Fruit fly (Drosophila melanogaster): ENCODE measurements around the gene Rca1.

Gene Rca1

DNA sequence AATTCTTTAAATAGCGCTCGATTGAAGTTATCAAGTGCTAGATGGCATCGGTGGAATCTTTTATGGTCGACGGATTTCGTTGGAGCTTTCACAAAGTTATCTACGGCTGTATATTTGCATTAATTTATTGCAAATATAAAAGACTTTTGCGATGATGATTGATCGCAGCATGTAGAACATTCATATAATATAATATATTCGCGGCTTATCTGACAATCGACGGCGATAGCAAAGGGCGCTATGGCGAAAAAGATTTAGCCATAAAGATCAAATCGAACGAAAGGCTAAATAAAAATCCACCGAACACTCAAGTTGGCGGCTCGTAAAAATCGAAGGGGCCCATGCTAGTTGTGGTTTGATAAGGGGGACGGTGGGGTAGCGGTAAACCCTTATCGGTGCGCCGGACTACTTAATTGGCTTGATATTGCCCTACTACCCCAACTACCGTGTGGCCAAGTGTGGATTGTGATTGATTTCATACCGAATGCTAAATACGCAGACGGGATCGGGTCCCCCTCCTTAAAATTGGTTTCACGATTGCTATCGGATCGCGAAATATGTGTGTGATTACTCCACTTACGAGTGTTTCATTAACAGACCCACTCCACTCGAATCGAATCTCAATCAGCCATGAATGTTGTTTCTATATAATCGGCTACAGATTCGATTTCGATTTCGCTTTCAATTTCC, 16.2 kb downstream of the Rca1 start (continued):
- TF ChIP-seq odd (GFP tag; optimal IDR thresholded peaks at IDR 0.05) (no peak), CG12071 (GFP tag; optimal IDR thresholded peaks at IDR 0.05) (peak; percentile 6), CG12769 (tag; optimal IDR thresholded peaks at IDR 0.05) (no peak), so (GFP tag; IDR thresholded peaks at IDR 0.05) (0 out of 3 replicates have a peak, but pooled peaks have one; percentile 7), tin (GFP tag; optimal IDR thresholded peaks at IDR 0.05) (no peak), sens (GFP tag) (peak; percentile 28), unpg (GFP tag; optimal IDR thresholded peaks at IDR 0.05) (peak; percentile 13), CG11456 (GFP tag; IDR thresholded peaks at IDR 0.05) (0 out of 3 replicates have a peak, but pooled peaks have one; percentile 30), Hr51 (GFP tag; optimal IDR thresholded peaks at IDR 0.05) (no peak), exex (tag; optimal IDR thresholded peaks at IDR 0.05) (peak; percentile 99), Usf (GFP tag; optimal IDR thresholded peaks at IDR 0.05) (no peak), PHDP (tag; optimal IDR thresholded peaks at IDR 0.05) (peak; percentile 28), Hand (GFP tag; optimal IDR thresholded peaks at IDR 0.05) (peak; percentile 0), CG8290 (GFP tag; optimal IDR thresholded peaks at IDR 0.05) (no peak), CG8290 (tag; optimal IDR thresholded peaks at IDR 0.05) (peak in 1 of 2 experiments; percentile 8), Rfx (GFP tag; IDR thresholded peaks at IDR 0.05) (peak; percentile 28; the same call in 1 of the 2 replicates), CG4424 (GFP tag; optimal IDR thresholded peaks at IDR 0.05) (no peak), CG9817 (tag; optimal IDR thresholded peaks at IDR 0.05) (peak; percentile 4), bsh (GFP tag; optimal IDR thresholded peaks at IDR 0.05) (no peak), Aef1 (GFP tag; IDR thresholded peaks at IDR 0.05) (no peak), Jarid2 (GFP tag; optimal IDR thresholded peaks at IDR 0.05) (peak; percentile 18), Asciz (GFP tag; optimal IDR thresholded peaks at IDR 0.05) (no peak), CG1024 (GFP tag; IDR thresholded peaks at IDR 0.05) (no peak), B-H2 (GFP tag; optimal IDR thresholded peaks at IDR 0.05) (peak; percentile 35), crol (GFP tag; IDR thresholded peaks at IDR 0.05) (peak; percentile 74; the same call in 1 of the 2 replicates), Vsx1 (GFP tag; optimal IDR thresholded peaks at IDR 0.05) (peak; percentile 98), cwo (GFP tag; optimal IDR thresholded peaks at IDR 0.05) (peak; percentile 38)

DNA sequence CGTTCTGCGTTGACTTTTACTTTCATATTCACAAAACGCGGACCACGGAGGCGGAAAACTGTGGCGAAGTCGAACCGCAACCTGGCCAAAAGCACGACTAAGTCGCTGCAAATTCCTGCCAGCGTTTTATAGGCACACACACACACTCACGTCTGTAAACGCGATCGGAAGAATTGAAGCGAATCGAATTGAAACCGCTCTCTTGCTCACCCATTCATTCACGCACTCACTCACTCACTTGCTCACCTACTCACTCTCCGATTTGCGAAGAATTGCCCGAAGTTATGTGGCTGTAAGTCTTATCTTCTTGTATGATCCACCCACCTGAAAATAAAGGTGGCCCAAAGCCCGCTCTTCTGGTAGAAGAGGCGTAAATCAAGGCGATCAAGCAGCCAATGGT, 18.2 kb downstream of the Rca1 start, which contains the start of gene Nha1:
Nha1 (minus strand) TSS at position 101 of the 400 bp plus-strand sequence.
- TF ChIP-seq chn (GFP tag; optimal IDR thresholded peaks at IDR 0.05) (no peak), pum (GFP tag; optimal IDR thresholded peaks at IDR 0.05) (no peak), Mad (GFP tag; optimal IDR thresholded peaks at IDR 0.05) (no peak), Max (GFP tag; optimal IDR thresholded peaks at IDR 0.05) (no peak), bowl (GFP tag; IDR thresholded peaks at IDR 0.05) (no peak), Trl (optimal IDR thresholded peaks at IDR 0.05) (peak in 1 of 2 experiments; percentile 16), Trl (GFP tag; optimal IDR thresholded peaks at IDR 0.05) (no peak), MTF-1 (GFP tag; optimal IDR thresholded peaks at IDR 0.05; ENCODE audit: borderline replicate concordance) (no peak), Xbp1 (GFP tag; optimal IDR thresholded peaks at IDR 0.05) (no peak)

DNA sequence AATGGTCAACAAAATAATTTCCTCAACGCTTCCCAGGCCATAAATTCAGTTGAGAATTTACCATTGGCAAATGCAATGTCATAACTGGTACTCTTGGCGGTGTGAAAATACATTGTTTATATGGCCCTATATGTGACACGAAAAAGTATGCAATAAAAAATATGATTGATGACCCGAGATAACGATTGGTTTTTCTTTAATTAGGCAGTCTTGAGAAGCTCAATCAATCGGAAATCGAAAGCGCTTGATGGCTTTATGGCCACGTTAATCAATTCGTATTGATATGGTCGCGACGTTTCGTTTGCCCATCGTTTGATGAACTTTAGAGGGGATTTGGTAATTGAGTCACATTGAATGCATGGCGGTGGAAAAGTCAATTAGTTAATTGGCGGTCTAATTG, 18.7 kb downstream of the Rca1 start:
- TF ChIP-seq chinmo (GFP tag; IDR thresholded peaks at IDR 0.05; ENCODE audit: partially characterized antibody) (0 out of 4 replicates have a peak, but pooled peaks have one; percentile 13), CG10543 (GFP tag; optimal IDR thresholded peaks at IDR 0.05) (no peak), exex (tag; optimal IDR thresholded peaks at IDR 0.05) (peak; percentile 93), CG34376 (GFP tag; optimal IDR thresholded peaks at IDR 0.05) (peak; percentile 44), BEAF-32 (GFP tag; optimal IDR thresholded peaks at IDR 0.05) (no peak), Pdp1 (GFP tag; optimal IDR thresholded peaks at IDR 0.05) (peak in 1 of 2 experiments; percentile 1), sug (tag; optimal IDR thresholded peaks at IDR 0.05) (peak; percentile 32), lab (GFP tag; optimal IDR thresholded peaks at IDR 0.05) (peak; percentile 75)

Data from whole organism, embryonic.